Worm (Caenorhabditis elegans): ENCODE results near the gene Y54F10AR.1.

The Y54F10AR.1 gene

DNA sequence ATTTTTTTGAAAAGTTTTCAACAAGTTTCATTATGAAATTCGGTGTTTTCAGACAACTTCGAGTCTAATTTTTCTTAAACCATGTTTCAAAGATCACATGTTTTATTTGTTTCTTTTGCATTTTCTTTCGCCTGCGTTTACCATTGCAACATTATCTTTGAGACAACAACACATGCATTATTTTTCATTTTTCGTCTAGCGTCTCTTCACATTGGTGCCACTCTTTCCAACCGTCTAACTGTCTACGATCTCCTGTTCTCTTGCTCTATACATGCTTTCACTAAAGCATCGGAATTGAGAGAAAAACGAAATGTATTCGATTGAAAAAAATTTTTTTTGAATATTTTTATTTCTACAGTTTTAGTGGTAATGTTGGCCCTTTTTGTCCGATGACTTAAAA, 3.1 kb upstream of the Y54F10AR.1 start (continued):
- TF ChIP-seq fos-1 (tag; optimal IDR thresholded peaks at IDR 0.05) (peak; percentile 13), ceh-8 (GFP tag; optimal IDR thresholded peaks at IDR 0.05) (no peak), efl-1 (optimal IDR thresholded peaks at IDR 0.05) (peak; percentile 74 to 78), efl-1 (GFP tag; optimal IDR thresholded peaks at IDR 0.05 in 1 of 2) (peak; percentile 52 to 93), mef-2 (tag; optimal IDR thresholded peaks at IDR 0.05) (no peak), tlp-1 (tag; optimal IDR thresholded peaks at IDR 0.05) (no peak), elt-2 (tag; optimal IDR thresholded peaks at IDR 0.05) (no peak), egl-27 (tag; optimal IDR thresholded peaks at IDR 0.05) (no peak), grh-1 (GFP tag; IDR thresholded peaks at IDR 0.05) (no peak), ces-1 (GFP tag; optimal IDR thresholded peaks at IDR 0.05) (no peak), tbx-2 (tag; optimal IDR thresholded peaks at IDR 0.05) (peak; percentile 62), zip-4 (GFP tag; optimal IDR thresholded peaks at IDR 0.05) (no peak), nhr-84 (tag; optimal IDR thresholded peaks at IDR 0.05) (no peak), fkh-4 (tag; optimal IDR thresholded peaks at IDR 0.05; ENCODE audit: borderline replicate concordance) (no peak), blmp-1 (tag; optimal IDR thresholded peaks at IDR 0.05) (peak; percentile 91), fkh-10 (GFP tag; optimal IDR thresholded peaks at IDR 0.05) (no peak), egl-13 (tag; optimal IDR thresholded peaks at IDR 0.05) (no peak), nhr-19 (GFP tag; conservative IDR thresholded peaks at IDR 0.05) (no peak; the same call in 1 of the 2 replicates), skn-1 (tag; optimal IDR thresholded peaks at IDR 0.05) (peak; percentile 4), nhr-71 (tag; optimal IDR thresholded peaks at IDR 0.05) (peak; percentile 80), sup-37 (GFP tag; optimal IDR thresholded peaks at IDR 0.05) (no peak), rnt-1 (tag; optimal IDR thresholded peaks at IDR 0.05) (peak; percentile 63), pqm-1 (tag; optimal IDR thresholded peaks at IDR 0.05) (no peak), nhr-237 (tag; optimal IDR thresholded peaks at IDR 0.05) (no peak), lir-3 (tag; optimal IDR thresholded peaks at IDR 0.05; ENCODE audit: poor library complexity) (no peak), ceh-90 (tag; optimal IDR thresholded peaks at IDR 0.05) (no peak), fkh-8 (tag; optimal IDR thresholded peaks at IDR 0.05) (peak; percentile 16), C16A3.4 (tag; optimal IDR thresholded peaks at IDR 0.05) (peak; percentile 14), Y116A8C.19 (tag; optimal IDR thresholded peaks at IDR 0.05; ENCODE audit: borderline replicate concordance) (no peak), ama-1 (optimal IDR thresholded peaks at IDR 0.05) (no peak), aly-2 (tag; optimal IDR thresholded peaks at IDR 0.05) (peak; percentile 33), lin-15B (tag; optimal IDR thresholded peaks at IDR 0.05) (no peak), lin-35 (GFP tag; optimal IDR thresholded peaks at IDR 0.05) (peak; percentile 49 to 66), nhr-77 (tag; optimal IDR thresholded peaks at IDR 0.05) (no peak), ceh-88 (GFP tag; IDR thresholded peaks at IDR 0.05) (no peak), mep-1 (tag; optimal IDR thresholded peaks at IDR 0.05) (peak; percentile 52), unc-130 (tag; optimal IDR thresholded peaks at IDR 0.05) (no peak), vab-15 (tag; optimal IDR thresholded peaks at IDR 0.05) (no peak), hlh-4 (tag; optimal IDR thresholded peaks at IDR 0.05) (no peak), nhr-76 (tag; optimal IDR thresholded peaks at IDR 0.05) (no peak), C34B4.2 (tag; optimal IDR thresholded peaks at IDR 0.05) (no peak), snpc-4 (tag; optimal IDR thresholded peaks at IDR 0.05) (no peak), unc-62 (GFP tag; optimal IDR thresholded peaks at IDR 0.05) (no peak), dpl-1 (GFP tag; optimal IDR thresholded peaks at IDR 0.05) (peak in 2 of 3 experiments; percentile 51 to 53), swsn-7 (tag; optimal IDR thresholded peaks at IDR 0.05) (peak; percentile 66), xbp-1 (tag; optimal IDR thresholded peaks at IDR 0.05) (peak; percentile 29), efl-3 (GFP tag; optimal IDR thresholded peaks at IDR 0.05) (no peak), ets-5 (GFP tag; IDR thresholded peaks at IDR 0.05) (no peak), elt-3 (tag; optimal IDR thresholded peaks at IDR 0.05) (peak in 1 of 6 experiments; percentile 28)

All from whole organism, L1 larva.